ENCODE assay signal across 1 fruit fly cellular context in the genomic region with DNA sequence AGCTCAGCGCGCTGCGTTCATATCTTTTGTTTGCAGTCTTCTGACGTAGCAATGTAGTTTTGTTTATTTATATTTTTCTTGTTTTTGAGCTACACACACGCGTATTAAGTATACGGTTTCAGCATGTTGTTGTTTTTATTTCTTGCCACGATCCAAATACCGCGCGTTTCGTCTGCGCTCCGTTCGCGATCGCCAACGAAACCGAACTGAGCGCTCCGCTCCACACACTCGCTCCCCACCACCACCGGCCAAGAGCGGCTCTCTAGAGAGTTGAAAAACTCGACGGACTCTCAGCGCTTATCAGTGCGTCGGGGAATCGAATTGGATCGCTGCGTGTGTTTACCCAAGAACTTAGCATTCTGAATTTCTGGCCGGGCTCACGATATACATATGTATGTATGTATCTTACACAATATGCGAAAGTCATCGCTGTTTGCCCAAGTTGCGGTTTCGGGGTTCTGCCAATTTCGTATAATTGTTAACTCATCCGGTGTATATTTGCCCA.
TF ChIP-seq lines count a peak whose summit lies in the region.

A gene (minus strand): TSS at position 210 of the 505 bp plus-strand sequence.

TF ChIP-seq in whole organism, embryonic, 481 proteins besides CTCF, POLR2A, EP300 and RAD21 (continued from another document):
- TF ChIP-seq nerfin-2 (GFP tag; IDR thresholded peaks at IDR 0.05; lab: Robert Waterston, UW; ENCODE audit: partially characterized antibody), result no peak
